Fruit fly (Drosophila melanogaster): ENCODE results near the gene CG14257.

dm6 chr3R:27092263-27092662 lies 16.6 kb downstream of the CG14257 start:
- TF ChIP-seq psq (optimal IDR thresholded peaks at IDR 0.05) (no peak), h (optimal IDR thresholded peaks at IDR 0.05) (no peak), Sin3A (optimal IDR thresholded peaks at IDR 0.05) (no peak)

Data from Kc167 (cell line).